Worm (Caenorhabditis elegans) whole organism, L1 larva: Measurements from ENCODE around the gene T23F2.2.
A peak's percentile ranks its signal among the peaks of the same experiment; 100 is the strongest.

Experiments used
- ama-1 ChIP-seq: fragments of 150-350 bp; optimal IDR thresholded peaks from 2 replicates; lab custom pipeline; 2014
- ces-1 ChIP-seq: fragments of 150-350 bp; optimal IDR thresholded peaks from 2 replicates; lab custom pipeline; 2014; ENCODE audit warnings: missing biosample characterization, missing genetic modification reagents, missing genetic modification characterization
- egl-27 ChIP-seq, 2 experiments: fragments of 150-350 bp in 1 of 2; sonication (generic microtip); optimal IDR thresholded peaks; 3 replicates each; lab custom pipeline; 2017 to 2018; ENCODE audit warnings: missing biosample characterization in 2 of 2, missing genetic modification characterization in 2 of 2, missing genetic modification reagents in 2 of 2
- mdl-1 ChIP-seq, 2 experiments: fragments of 150-350 bp; optimal IDR thresholded peaks; 2 replicates each; lab custom pipeline; 2014 to 2017; ENCODE audit warnings: missing biosample characterization in 2 of 2, missing genetic modification characterization in 2 of 2, inconsistent platforms in 1 of 2
- nhr-47 ChIP-seq: sonication (generic microtip); optimal IDR thresholded peaks from 2 replicates; lab custom pipeline; 2016; ENCODE audit warnings: mild to moderate bottlenecking, missing genetic modification characterization, moderate library complexity, missing compliant biosample characterization
- nhr-90 ChIP-seq: sonication (generic microtip); optimal IDR thresholded peaks from 2 replicates; lab custom pipeline; 2016; ENCODE audit warnings: mild to moderate bottlenecking, missing genetic modification characterization, missing compliant biosample characterization; ENCODE audit not compliant: poor library complexity
- unc-130 ChIP-seq: fragments of 150-350 bp; optimal IDR thresholded peaks from 2 replicates; lab custom pipeline; 2017; ENCODE audit warnings: missing biosample characterization, missing genetic modification characterization, inconsistent platforms
- unc-98 ChIP-seq: fragments of 200-800 bp; sonication (Bioruptor generic); IDR thresholded peaks from 2 replicates; pipeline ENCODE4 v1.3.6; 2022; ENCODE audit warnings: missing genetic modification characterization, missing compliant biosample characterization
- zag-1 ChIP-seq: fragments of 150-350 bp; optimal IDR thresholded peaks from 2 replicates; lab custom pipeline; 2014; ENCODE audit warnings: missing biosample characterization, missing genetic modification characterization

ce11 chrX:5522769-5523601 is 17.9 kb upstream of the T23F2.2 start, which contains the start of gene mboa-3:
- TF ChIP-seq nhr-47 (tag; lab: Kevin White, UChicago) (no peak), zag-1 (tag; lab: Kevin White, UChicago) (no peak), ama-1 (lab: Kevin White, UChicago) (no peak), nhr-90 (tag; lab: Kevin White, UChicago) (peak; percentile 37), unc-98 (no peak), ces-1 (GFP tag; lab: Kevin White, UChicago) (no peak), egl-27 (tag; optimal IDR thresholded peaks at IDR 0.05; lab: Kevin White, UChicago) (no peak), unc-130 (tag; lab: Kevin White, UChicago) (peak; percentile 26), mdl-1 (tag; optimal IDR thresholded peaks at IDR 0.05; lab: Kevin White, UChicago) (peak in 1 of 2 experiments; percentile 55)
